Worm (Caenorhabditis elegans) whole organism, L2 larva: ENCODE measurements around the gene atg-4.2.

Source experiments
- C34F6.9 ChIP-seq: fragments of 150-350 bp; optimal IDR thresholded peaks from 2 replicates; lab custom pipeline; 2014; ENCODE audit warnings: missing biosample characterization, missing genetic modification characterization
- F13H6.1 ChIP-seq: sonication (generic microtip); optimal IDR thresholded peaks from 2 replicates; lab custom pipeline; 2016; ENCODE audit warnings: missing genetic modification characterization, missing compliant biosample characterization
- R02D3.7 ChIP-seq: fragments of 150-350 bp; optimal IDR thresholded peaks from 2 replicates; lab custom pipeline; 2014; ENCODE audit warnings: missing biosample characterization, missing genetic modification characterization
- Y55F3AM.14 ChIP-seq: fragments of 200-800 bp; sonication (Bioruptor generic); optimal IDR thresholded peaks from 2 replicates; lab custom pipeline; 2018; ENCODE audit warnings: mild to moderate bottlenecking, missing genetic modification characterization, missing compliant biosample characterization
- ZK546.5 ChIP-seq: sonication (generic microtip); optimal IDR thresholded peaks from 2 replicates; lab custom pipeline; 2017; ENCODE audit warnings: missing biosample characterization, missing genetic modification characterization
- alr-1 ChIP-seq: fragments of 150-350 bp; optimal IDR thresholded peaks from 2 replicates; lab custom pipeline; 2014; ENCODE audit warnings: missing biosample characterization, missing genetic modification characterization
- blmp-1 ChIP-seq: sonication (generic microtip); optimal IDR thresholded peaks from 2 replicates; lab custom pipeline; 2017; ENCODE audit warnings: missing genetic modification characterization, mild to moderate bottlenecking, missing compliant biosample characterization, antibody characterized with exemption, moderate library complexity; ENCODE audit not compliant: insufficient read depth
- ceh-16 ChIP-seq: fragments of 150-350 bp; optimal IDR thresholded peaks from 2 replicates; lab custom pipeline; 2014; ENCODE audit warnings: missing biosample characterization, missing genetic modification characterization
- ceh-82 ChIP-seq: fragments of 150-350 bp; optimal IDR thresholded peaks from 2 replicates; lab custom pipeline; 2014; ENCODE audit warnings: missing biosample characterization, missing genetic modification characterization
- crh-2 ChIP-seq: sonication (generic microtip); optimal IDR thresholded peaks from 2 replicates; lab custom pipeline; 2017; ENCODE audit warnings: missing biosample characterization, missing genetic modification characterization
- egl-27 ChIP-seq: sonication (generic microtip); optimal IDR thresholded peaks from 3 replicates; lab custom pipeline; 2017; ENCODE audit warnings: missing biosample characterization, missing genetic modification reagents, missing genetic modification characterization
- elt-1 ChIP-seq: fragments of 150-350 bp; optimal IDR thresholded peaks from 2 replicates; lab custom pipeline; 2014; ENCODE audit warnings: missing biosample characterization, missing genetic modification characterization
- fos-1 ChIP-seq: fragments of 150-350 bp; optimal IDR thresholded peaks from 2 replicates; lab custom pipeline; 2014; ENCODE audit warnings: missing biosample characterization, missing genetic modification characterization
- gmeb-1 ChIP-seq: fragments of 150-350 bp; optimal IDR thresholded peaks from 2 replicates; lab custom pipeline; 2014; ENCODE audit warnings: missing biosample characterization, missing genetic modification characterization
- lin-11 ChIP-seq: fragments of 150-350 bp; sonication (generic microtip); optimal IDR thresholded peaks from 2 replicates; lab custom pipeline; 2014; ENCODE audit warnings: missing biosample characterization, missing genetic modification characterization, inconsistent platforms, mixed read lengths
- lin-13 ChIP-seq: fragments of 150-350 bp; optimal IDR thresholded peaks from 2 replicates; lab custom pipeline; 2014; ENCODE audit warnings: missing biosample characterization, missing genetic modification reagents, missing genetic modification characterization
- lin-39 ChIP-seq: fragments of 150-350 bp; optimal IDR thresholded peaks from 2 replicates; lab custom pipeline; 2014; ENCODE audit warnings: missing biosample characterization, missing genetic modification reagents, missing genetic modification characterization
- lsy-2 ChIP-seq, 2 experiments: fragments of 150-350 bp in 1 of 2; sonication (generic microtip) in 1 of 2; optimal IDR thresholded peaks; 2 replicates each; lab custom pipeline; 2014 to 2017; ENCODE audit warnings: missing biosample characterization in 2 of 2, missing genetic modification characterization in 2 of 2
- mab-5 ChIP-seq: fragments of 150-350 bp; optimal IDR thresholded peaks from 2 replicates; lab custom pipeline; 2014; ENCODE audit warnings: missing biosample characterization, missing genetic modification characterization
- mdl-1 ChIP-seq, 2 experiments: fragments of 150-350 bp in 1 of 2; sonication (generic microtip) in 1 of 2; optimal IDR thresholded peaks; 2 replicates each; lab custom pipeline; 2017; ENCODE audit warnings: missing biosample characterization in 2 of 2, missing genetic modification characterization in 2 of 2
- nhr-10 ChIP-seq: sonication (generic microtip); optimal IDR thresholded peaks from 2 replicates; lab custom pipeline; 2017; ENCODE audit warnings: missing biosample characterization, missing genetic modification characterization
- nhr-11 ChIP-seq: fragments of 150-350 bp; optimal IDR thresholded peaks from 2 replicates; lab custom pipeline; 2014; ENCODE audit warnings: missing biosample characterization, missing genetic modification characterization
- nhr-12 ChIP-seq: fragments of 150-350 bp; optimal IDR thresholded peaks from 2 replicates; lab custom pipeline; 2014; ENCODE audit warnings: missing biosample characterization, missing genetic modification characterization
- nhr-129 ChIP-seq: fragments of 150-350 bp; optimal IDR thresholded peaks from 2 replicates; lab custom pipeline; 2014; ENCODE audit warnings: missing biosample characterization, missing genetic modification characterization
- nhr-21 ChIP-seq: fragments of 150-350 bp; optimal IDR thresholded peaks from 2 replicates; lab custom pipeline; 2014; ENCODE audit warnings: missing biosample characterization, missing genetic modification characterization
- nhr-23 ChIP-seq: fragments of 150-350 bp; optimal IDR thresholded peaks from 2 replicates; lab custom pipeline; 2014; ENCODE audit warnings: missing biosample characterization, missing genetic modification reagents, missing genetic modification characterization
- nhr-25 ChIP-seq: fragments of 150-350 bp; sonication (generic microtip); optimal IDR thresholded peaks from 3 replicates; lab custom pipeline; 2014; ENCODE audit warnings: missing biosample characterization, missing genetic modification characterization
- nhr-6 ChIP-seq: fragments of 150-350 bp; optimal IDR thresholded peaks from 2 replicates; lab custom pipeline; 2014; ENCODE audit warnings: missing biosample characterization, missing genetic modification characterization
- nhr-77 ChIP-seq: fragments of 150-350 bp; optimal IDR thresholded peaks from 2 replicates; lab custom pipeline; 2014; ENCODE audit warnings: missing biosample characterization, missing genetic modification characterization
- sem-4 ChIP-seq: fragments of 150-350 bp; optimal IDR thresholded peaks from 2 replicates; lab custom pipeline; 2014; ENCODE audit warnings: missing biosample characterization, missing genetic modification reagents, missing genetic modification characterization
- skn-1 ChIP-seq: sonication (generic microtip); optimal IDR thresholded peaks from 2 replicates; lab custom pipeline; 2017; ENCODE audit warnings: missing biosample characterization, missing genetic modification characterization
- sma-3 ChIP-seq: sonication (generic microtip); optimal IDR thresholded peaks from 2 replicates; lab custom pipeline; 2016; ENCODE audit warnings: missing genetic modification reagents, missing genetic modification characterization, missing compliant biosample characterization
- sma-9 ChIP-seq, 2 experiments: fragments of 150-350 bp in 1 of 2; sonication (generic microtip) in 1 of 2; optimal IDR thresholded peaks; 2 replicates each; lab custom pipeline; 2014 to 2016; ENCODE audit warnings: missing genetic modification characterization in 2 of 2, mild to moderate bottlenecking in 1 of 2, missing biosample characterization in 1 of 2, missing compliant biosample characterization in 1 of 2, missing genetic modification reagents in 1 of 2, moderate library complexity in 1 of 2
- snpc-4 ChIP-seq: fragments of 150-350 bp; optimal IDR thresholded peaks from 2 replicates; lab custom pipeline; 2014; ENCODE audit warnings: missing biosample characterization, missing genetic modification characterization
- unc-39 ChIP-seq: fragments of 150-350 bp; optimal IDR thresholded peaks from 2 replicates; lab custom pipeline; 2014; ENCODE audit warnings: missing biosample characterization, missing genetic modification characterization
- unc-55 ChIP-seq: fragments of 150-350 bp; sonication (generic microtip); optimal IDR thresholded peaks from 3 replicates; lab custom pipeline; 2014; ENCODE audit warnings: missing biosample characterization, missing genetic modification reagents, missing genetic modification characterization
- zag-1 ChIP-seq: fragments of 150-350 bp; optimal IDR thresholded peaks from 2 replicates; lab custom pipeline; 2014; ENCODE audit warnings: missing biosample characterization, missing genetic modification characterization
- ztf-1 ChIP-seq: fragments of 200-800 bp; sonication (Bioruptor generic); conservative IDR thresholded peaks from 2 replicates; pipeline ENCODE4 v1.3.6; 2022; ENCODE audit warnings: missing genetic modification characterization, missing compliant biosample characterization
- ztf-4 ChIP-seq: fragments of 150-350 bp; optimal IDR thresholded peaks from 2 replicates; lab custom pipeline; 2014; ENCODE audit warnings: missing biosample characterization, missing genetic modification characterization

The atg-4.2 gene

ce11 chrIV:11688018-11688417, 20.2 kb downstream of the atg-4.2 start, which contains the start of gene ZK792.5:
Gene ZK792.5 (minus strand): TSS chrIV:11688118.
- no peak for TF ChIP-seq lsy-2 (tag; optimal IDR thresholded peaks at IDR 0.05; lab: Kevin White, UChicago)
- TF ChIP-seq F13H6.1 (tag; lab: Kevin White, UChicago), result no peak
- TF ChIP-seq elt-1 (tag; lab: Kevin White, UChicago), result no peak
- TF ChIP-seq Y55F3AM.14 (GFP tag; lab: Kevin White, UChicago), result no peak
- TF ChIP-seq mdl-1 (tag; optimal IDR thresholded peaks at IDR 0.05; lab: Kevin White, UChicago), result no peak
- no peak for TF ChIP-seq blmp-1 (tag; lab: Kevin White, UChicago)
- TF ChIP-seq alr-1 (tag; lab: Kevin White, UChicago), result no peak
- TF ChIP-seq ztf-4, result no peak
- no peak for TF ChIP-seq nhr-25
- TF ChIP-seq sem-4 (tag; lab: Kevin White, UChicago), result no peak
- no peak for TF ChIP-seq fos-1 (tag; lab: Kevin White, UChicago)
- no peak for TF ChIP-seq ZK546.5
- no peak for TF ChIP-seq ztf-1 (GFP tag; lab: Robert Waterston, UW)
- TF ChIP-seq lin-39 (tag; lab: Kevin White, UChicago), result no peak

DNA sequence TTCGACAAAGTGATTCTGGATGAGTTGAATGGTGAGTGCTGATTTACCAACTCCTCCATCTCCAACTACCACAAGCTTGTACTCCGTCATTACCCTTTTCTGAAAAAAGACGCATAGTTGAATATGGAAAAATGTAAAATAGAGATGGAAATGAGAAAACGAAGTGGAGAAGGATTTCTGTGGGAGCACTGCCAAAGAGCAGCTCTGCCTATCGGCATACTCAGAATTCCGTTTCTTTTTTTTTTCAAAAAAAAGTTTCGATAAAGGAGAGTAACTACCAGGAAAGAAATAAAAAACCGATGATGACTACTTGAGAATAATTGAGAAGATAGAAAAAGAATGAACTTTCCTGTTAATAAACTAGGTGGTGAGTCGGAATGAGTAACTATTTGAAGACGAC, 23.2 kb downstream of the atg-4.2 start, which contains the start of gene let-60:
Gene let-60 (minus strand): TSS at position 101 of the 400 bp plus-strand sequence.
- TF ChIP-seq nhr-11 (tag; lab: Kevin White, UChicago), result no peak
- TF ChIP-seq fos-1 (tag; lab: Kevin White, UChicago), result no peak
- no peak for TF ChIP-seq zag-1
- no peak for TF ChIP-seq blmp-1 (tag; lab: Kevin White, UChicago)
- no peak for TF ChIP-seq C34F6.9
- TF ChIP-seq skn-1 (tag; lab: Kevin White, UChicago), result no peak
- TF ChIP-seq nhr-10, result no peak
- TF ChIP-seq lsy-2 (tag; optimal IDR thresholded peaks at IDR 0.05; lab: Kevin White, UChicago), result no peak
- no peak for TF ChIP-seq unc-55 (GFP tag; lab: Kevin White, UChicago)

DNA sequence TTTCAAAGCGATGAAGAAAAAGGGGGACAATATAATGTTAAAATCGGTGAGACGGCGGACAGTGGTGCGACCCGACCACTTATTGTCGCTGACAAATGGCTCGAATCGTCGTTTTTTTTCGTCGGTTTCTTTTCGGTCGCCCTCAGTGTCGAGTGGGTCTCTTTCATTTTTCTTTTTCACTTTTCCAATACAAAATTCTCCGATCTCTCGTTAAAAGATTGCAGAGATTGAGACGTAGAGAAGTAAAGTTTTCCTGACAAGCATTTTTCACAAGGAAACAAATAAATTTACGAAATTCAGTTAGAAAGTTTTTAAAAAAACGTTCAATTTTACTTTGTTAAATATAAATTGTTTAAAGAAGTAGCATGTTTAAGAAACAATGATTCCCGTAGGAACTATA, 23.7 kb downstream of the atg-4.2 start:
- TF ChIP-seq mab-5 (no peak), lin-13 (no peak)

DNA sequence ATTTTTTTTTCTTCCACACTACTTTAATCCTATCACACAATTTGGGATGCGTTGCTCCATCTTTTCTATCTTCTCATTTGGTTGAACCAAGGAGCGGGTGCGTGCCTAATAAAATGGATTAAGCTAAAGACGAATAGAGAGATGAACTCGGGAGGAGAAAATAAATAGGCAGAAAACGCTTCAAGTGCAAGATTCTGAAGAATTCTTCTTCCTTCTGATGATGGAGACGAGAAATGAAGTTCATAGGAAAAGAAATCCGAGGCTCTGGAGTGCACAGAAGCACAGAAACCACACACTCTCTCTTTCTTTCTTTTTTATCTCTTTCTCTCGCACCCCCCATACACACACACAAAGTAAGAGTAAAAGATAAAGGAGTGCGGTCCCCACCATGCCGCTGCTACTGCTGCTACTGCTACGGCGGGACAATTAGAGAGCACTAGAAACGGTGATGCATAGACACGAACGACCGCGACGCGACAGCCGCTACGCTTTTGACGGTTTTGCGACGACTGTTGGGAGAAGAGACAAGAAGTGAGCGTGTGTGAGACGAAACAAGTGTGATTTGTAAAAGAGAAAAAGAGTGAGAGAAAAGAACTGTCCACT, 24.3 kb downstream of the atg-4.2 start:
- TF ChIP-seq egl-27 (tag; lab: Kevin White, UChicago), result peak; percentile 45
- TF ChIP-seq nhr-23 (tag; lab: Kevin White, UChicago), result no peak
- peak; percentile 71 for TF ChIP-seq gmeb-1 (tag; lab: Kevin White, UChicago)
- TF ChIP-seq ceh-16, result peak; percentile 42
- peak; percentile 85 for TF ChIP-seq Y55F3AM.14 (GFP tag; lab: Kevin White, UChicago)
- TF ChIP-seq sma-3 (GFP tag; lab: Kevin White, UChicago), result peak; percentile 80
- no peak for TF ChIP-seq ceh-82
- peak; percentile 87 for TF ChIP-seq fos-1 (tag; lab: Kevin White, UChicago)
- peak; percentile 15 for TF ChIP-seq nhr-6
- peak; percentile 77 for TF ChIP-seq nhr-25
- peak; percentile 66 for TF ChIP-seq sma-9 (GFP tag; optimal IDR thresholded peaks at IDR 0.05; lab: Kevin White, UChicago)
- TF ChIP-seq sma-9 (tag; optimal IDR thresholded peaks at IDR 0.05; lab: Kevin White, UChicago), result no peak
- peak; percentile 27 for TF ChIP-seq ztf-4
- TF ChIP-seq lin-13, result peak; percentile 78
- TF ChIP-seq skn-1 (tag; lab: Kevin White, UChicago), result no peak
- peak in 1 of 2 experiments; percentile 69 for TF ChIP-seq mdl-1 (tag; optimal IDR thresholded peaks at IDR 0.05; lab: Kevin White, UChicago)
- peak; percentile 85 for TF ChIP-seq crh-2 (tag; lab: Kevin White, UChicago)
- peak; percentile 25 for TF ChIP-seq snpc-4 (tag; lab: Kevin White, UChicago)
- peak; percentile 90 for TF ChIP-seq F13H6.1 (tag; lab: Kevin White, UChicago)
- no peak for TF ChIP-seq ztf-1 (GFP tag; lab: Robert Waterston, UW)
- TF ChIP-seq nhr-12 (tag; lab: Kevin White, UChicago), result no peak
- TF ChIP-seq nhr-129 (tag; lab: Kevin White, UChicago), result peak; percentile 90
- TF ChIP-seq lin-11 (tag; lab: Kevin White, UChicago), result peak; percentile 48
- TF ChIP-seq nhr-21, result peak; percentile 71
- peak; percentile 41 to 73 for TF ChIP-seq lsy-2 (tag; optimal IDR thresholded peaks at IDR 0.05; lab: Kevin White, UChicago)
- TF ChIP-seq C34F6.9, result peak; percentile 76
- TF ChIP-seq sem-4 (tag; lab: Kevin White, UChicago), result peak; percentile 51
- peak; percentile 81 for TF ChIP-seq blmp-1 (tag; lab: Kevin White, UChicago)
- peak; percentile 31 for TF ChIP-seq mab-5
- TF ChIP-seq R02D3.7 (tag; lab: Kevin White, UChicago), result no peak
- TF ChIP-seq nhr-77 (tag; lab: Kevin White, UChicago), result no peak
- TF ChIP-seq alr-1 (tag; lab: Kevin White, UChicago), result no peak
- no peak for TF ChIP-seq unc-39 (tag; lab: Kevin White, UChicago)
